Worm (Caenorhabditis elegans) whole organism, young adult: ENCODE results near the gene snx-13.

Experiments
- C06A6.2 ChIP-seq: fragments of 200-800 bp; sonication (Bioruptor generic); conservative IDR thresholded peaks from 2 replicates; pipeline ENCODE4 v1.3.6; 2022; ENCODE audit warnings: missing genetic modification characterization, missing compliant biosample characterization
- F23B12.7 ChIP-seq: sonication (generic microtip); optimal IDR thresholded peaks from 2 replicates; lab custom pipeline; 2017; ENCODE audit warnings: missing genetic modification characterization, mild to moderate bottlenecking, missing compliant biosample characterization, antibody characterized with exemption, moderate library complexity; ENCODE audit not compliant: insufficient read depth
- F57A8.1 ChIP-seq: fragments of 200-800 bp; sonication (Bioruptor generic); optimal IDR thresholded peaks from 2 replicates; lab custom pipeline; 2018; ENCODE audit warnings: mild to moderate bottlenecking, missing genetic modification characterization, moderate library complexity, missing compliant biosample characterization
- K11D2.4 ChIP-seq: fragments of 200-800 bp; sonication (Bioruptor generic); IDR thresholded peaks from 2 replicates; pipeline ENCODE4 v1.3.6; 2022; ENCODE audit warnings: missing genetic modification reagents, missing genetic modification characterization, missing compliant biosample characterization
- Y53F4B.3 ChIP-seq: fragments of 200-800 bp; sonication (Bioruptor generic); IDR thresholded peaks from 2 replicates; pipeline ENCODE4 v1.3.6; 2022; ENCODE audit warnings: missing genetic modification reagents, missing genetic modification characterization, missing compliant biosample characterization
- Y67H2A.10 ChIP-seq: fragments of 200-800 bp; sonication (Bioruptor generic); conservative IDR thresholded peaks from 2 replicates; pipeline ENCODE4 v1.3.6; 2022; ENCODE audit warnings: missing genetic modification reagents, missing genetic modification characterization, missing compliant biosample characterization
- ama-1 ChIP-seq, 3 experiments: fragments of 150-350 bp in 1 of 3; sonication (generic microtip) in 2 of 3; optimal IDR thresholded peaks; 2 replicates each; lab custom pipeline; 2014 to 2018; ENCODE audit warnings: missing biosample characterization in 2 of 3, missing genetic modification characterization in 2 of 3, missing genetic modification reagents in 2 of 3
- athp-1 ChIP-seq: sonication (generic microtip); optimal IDR thresholded peaks from 2 replicates; lab custom pipeline; 2017; ENCODE audit warnings: mild to moderate bottlenecking, missing genetic modification characterization, missing compliant biosample characterization
- bed-1 ChIP-seq: fragments of 200-800 bp; sonication (Bioruptor generic); IDR thresholded peaks from 2 replicates; pipeline ENCODE4 v1.3.6; 2022; ENCODE audit warnings: missing genetic modification reagents, missing genetic modification characterization, missing compliant biosample characterization
- bed-2 ChIP-seq: fragments of 200-800 bp; sonication (Bioruptor generic); IDR thresholded peaks from 2 replicates; pipeline ENCODE4 v1.3.6; 2022; ENCODE audit warnings: missing genetic modification reagents, missing genetic modification characterization, missing compliant biosample characterization
- cebp-1 ChIP-seq, 2 experiments: fragments of 200-800 bp in 1 of 2; sonication (Bioruptor generic) in 1 of 2; sonication (generic microtip) in 1 of 2; IDR thresholded peaks in 1 of 2; optimal IDR thresholded peaks in 1 of 2; 2 replicates each; pipeline versions ENCODE4 v1.3.6 to Lab custom; 2017 to 2022; ENCODE audit warnings: missing compliant biosample characterization in 2 of 2, missing genetic modification characterization in 2 of 2, mild to moderate bottlenecking in 1 of 2, missing genetic modification reagents in 1 of 2, moderate library complexity in 1 of 2
- ceh-58 ChIP-seq: fragments of 200-800 bp; sonication (Bioruptor generic); IDR thresholded peaks from 2 replicates; pipeline ENCODE4 v1.3.6; 2022; ENCODE audit warnings: missing genetic modification characterization, missing compliant biosample characterization
- chd-7 ChIP-seq: sonication (generic microtip); optimal IDR thresholded peaks from 2 replicates; lab custom pipeline; 2016; ENCODE audit warnings: mild to moderate bottlenecking, missing genetic modification characterization, moderate library complexity, missing compliant biosample characterization
- die-1 ChIP-seq: sonication (generic microtip); optimal IDR thresholded peaks from 2 replicates; lab custom pipeline; 2016; ENCODE audit warnings: missing genotype, mild to moderate bottlenecking, missing genetic modification characterization, missing compliant biosample characterization
- dox-1 ChIP-seq: fragments of 200-800 bp; sonication (Bioruptor generic); IDR thresholded peaks from 2 replicates; pipeline ENCODE4 v1.3.6; 2022; ENCODE audit warnings: missing genetic modification reagents, missing genetic modification characterization, missing compliant biosample characterization
- efl-1 ChIP-seq: fragments of 150-350 bp; optimal IDR thresholded peaks from 2 replicates; lab custom pipeline; 2014; ENCODE audit warnings: missing biosample characterization, missing genetic modification reagents, missing genetic modification characterization
- egrh-3 ChIP-seq: fragments of 200-800 bp; sonication (Bioruptor generic); IDR thresholded peaks from 2 replicates; pipeline ENCODE4 v1.3.6; 2022; ENCODE audit warnings: missing genetic modification reagents, missing genetic modification characterization, missing compliant biosample characterization
- ets-4 ChIP-seq: fragments of 200-800 bp; sonication (Bioruptor generic); optimal IDR thresholded peaks from 2 replicates; lab custom pipeline; 2018; ENCODE audit warnings: mild to moderate bottlenecking, missing genetic modification characterization, missing compliant biosample characterization
- gei-17 ChIP-seq: fragments of 200-800 bp; sonication (Bioruptor generic); optimal IDR thresholded peaks from 2 replicates; lab custom pipeline; 2018; ENCODE audit warnings: mild to moderate bottlenecking, missing genetic modification characterization, missing compliant biosample characterization
- him-1 ChIP-seq: sonication (generic microtip); optimal IDR thresholded peaks from 2 replicates; lab custom pipeline; 2016; ENCODE audit warnings: missing genotype, missing genetic modification reagents, missing genetic modification characterization, missing compliant biosample characterization
- hmg-20 ChIP-seq: fragments of 200-800 bp; sonication (Bioruptor generic); IDR thresholded peaks from 2 replicates; pipeline ENCODE4 v1.3.6; 2022; ENCODE audit warnings: missing genetic modification reagents, missing genetic modification characterization, missing compliant biosample characterization
- hrde-1 ChIP-seq: sonication (generic microtip); optimal IDR thresholded peaks from 2 replicates; lab custom pipeline; 2016; ENCODE audit warnings: missing genetic modification characterization, mild to moderate bottlenecking, missing compliant biosample characterization, moderate library complexity, missing genotype, missing genetic modification reagents, borderline replicate concordance
- hsf-1 ChIP-seq: fragments of 200-800 bp; sonication (Bioruptor generic); IDR thresholded peaks from 2 replicates; pipeline ENCODE4 v1.3.6; 2022; ENCODE audit warnings: missing genetic modification reagents, missing genetic modification characterization, missing compliant biosample characterization
- lag-1 ChIP-seq: fragments of 200-800 bp; sonication (Bioruptor generic); IDR thresholded peaks from 2 replicates; pipeline ENCODE4 v1.3.6; 2022; ENCODE audit warnings: missing genetic modification reagents, missing genetic modification characterization, missing compliant biosample characterization
- lin-26 ChIP-seq: fragments of 200-800 bp; sonication (Bioruptor generic); IDR thresholded peaks from 2 replicates; pipeline ENCODE4 v1.3.6; 2022; ENCODE audit warnings: missing genetic modification reagents, missing genetic modification characterization, missing compliant biosample characterization
- lin-40 ChIP-seq: sonication (generic microtip); optimal IDR thresholded peaks from 2 replicates; lab custom pipeline; 2016; ENCODE audit warnings: missing genetic modification characterization, mild to moderate bottlenecking, missing compliant biosample characterization, missing genotype, missing genetic modification reagents
- madf-3 ChIP-seq: fragments of 200-800 bp; sonication (Bioruptor generic); IDR thresholded peaks from 2 replicates; pipeline ENCODE4 v1.3.6; 2022; ENCODE audit warnings: missing genetic modification reagents, missing genetic modification characterization, missing compliant biosample characterization
- madf-8 ChIP-seq: fragments of 200-800 bp; sonication (Bioruptor generic); conservative IDR thresholded peaks from 2 replicates; pipeline ENCODE4 v1.3.6; 2022; ENCODE audit warnings: missing genetic modification reagents, missing genetic modification characterization, missing compliant biosample characterization
- pha-4 ChIP-seq: fragments of 150-350 bp; sonication (generic microtip); optimal IDR thresholded peaks from 2 replicates; lab custom pipeline; 2014; ENCODE audit warnings: missing biosample characterization, missing genetic modification reagents, missing genetic modification characterization
- rpc-1 ChIP-seq, 2 experiments: fragments of 150-350 bp in 1 of 2; sonication (generic microtip) in 1 of 2; optimal IDR thresholded peaks; 2 replicates each; lab custom pipeline; 2014 to 2018; ENCODE audit warnings: missing biosample characterization in 1 of 2, missing genetic modification characterization in 1 of 2, missing genetic modification reagents in 1 of 2, missing genotype in 1 of 2
- sea-2 ChIP-seq: fragments of 200-800 bp; sonication (Bioruptor generic); IDR thresholded peaks from 2 replicates; pipeline ENCODE4 v1.3.6; 2022; ENCODE audit warnings: missing genetic modification characterization, missing compliant biosample characterization
- snpc-1.3 ChIP-seq: sonication (generic microtip); optimal IDR thresholded peaks from 2 replicates; lab custom pipeline; 2017; ENCODE audit warnings: missing genetic modification characterization, mild to moderate bottlenecking, missing compliant biosample characterization, antibody characterized with exemption, moderate library complexity, missing genotype, missing genetic modification reagents; ENCODE audit not compliant: insufficient read depth
- snpc-4 ChIP-seq, 5 experiments: fragments of 150-350 bp in 1 of 5; sonication (generic microtip) in 4 of 5; optimal IDR thresholded peaks; 2 replicates each; lab custom pipeline; 2014 to 2018; ENCODE audit warnings: missing genetic modification characterization in 5 of 5, missing biosample characterization in 3 of 5, antibody characterized with exemption in 2 of 5, mild to moderate bottlenecking in 2 of 5, missing compliant biosample characterization in 2 of 5, missing genotype in 2 of 5, moderate library complexity in 2 of 5, missing genetic modification reagents in 1 of 5
- somi-1 ChIP-seq: fragments of 200-800 bp; sonication (Bioruptor generic); optimal IDR thresholded peaks from 2 replicates; lab custom pipeline; 2018; ENCODE audit warnings: mild to moderate bottlenecking, missing genetic modification characterization, missing compliant biosample characterization
- sptf-2 ChIP-seq: fragments of 200-800 bp; sonication (Bioruptor generic); optimal IDR thresholded peaks from 2 replicates; lab custom pipeline; 2018; ENCODE audit warnings: mild to moderate bottlenecking, missing genetic modification characterization, missing compliant biosample characterization
- tbx-9 ChIP-seq: sonication (generic microtip); optimal IDR thresholded peaks from 2 replicates; lab custom pipeline; 2016; ENCODE audit warnings: borderline replicate concordance, missing genetic modification characterization, inconsistent platforms, missing compliant biosample characterization
- unc-62 ChIP-seq: fragments of 150-350 bp; optimal IDR thresholded peaks from 2 replicates; lab custom pipeline; 2014; ENCODE audit warnings: missing biosample characterization, missing genetic modification reagents, missing genetic modification characterization
- ztf-26 ChIP-seq: sonication (generic microtip); optimal IDR thresholded peaks from 2 replicates; lab custom pipeline; 2017; ENCODE audit warnings: missing genetic modification characterization, missing compliant biosample characterization

Gene snx-13

ce11 chrIV:17048257-17048656 is 39.0 kb downstream of the snx-13 start, which contains the start of gene athp-3:
Gene athp-3 (minus strand): TSS chrIV:17048357.
- TF ChIP-seq sptf-2, result no peak
- TF ChIP-seq madf-3 (GFP tag; lab: Robert Waterston, UW), result no peak
- TF ChIP-seq gei-17, result no peak
- no peak for TF ChIP-seq snpc-1.3
- no peak for TF ChIP-seq rpc-1 (optimal IDR thresholded peaks at IDR 0.05; lab: Kevin White, UChicago)
- no peak for TF ChIP-seq rpc-1 (tag; optimal IDR thresholded peaks at IDR 0.05; lab: Kevin White, UChicago)
- TF ChIP-seq, all 124 proteins: peak for 0

DNA sequence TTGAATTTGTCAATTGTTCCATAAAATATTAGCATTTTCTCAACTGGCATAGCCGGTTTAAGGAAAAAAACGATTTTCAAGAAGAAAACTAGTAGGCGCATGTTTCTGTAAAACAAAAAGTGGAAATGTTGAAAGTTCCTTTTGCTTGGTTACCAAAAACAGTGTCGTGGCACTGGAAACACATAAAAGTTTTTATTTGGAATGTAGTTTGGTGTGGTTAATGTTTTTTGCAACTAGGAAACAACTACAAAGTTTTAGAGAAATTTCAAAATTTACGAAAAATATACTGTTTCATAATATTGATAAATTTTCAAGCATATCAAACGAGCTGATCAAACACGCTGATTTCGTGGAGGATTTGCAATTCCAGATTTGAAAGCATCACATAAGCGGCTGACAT is 41.5 kb downstream of the snx-13 start, which contains the start of gene clec-195:
Gene clec-195 (minus strand): TSS at position 101 of the 400 bp plus-strand sequence.
- no peak for TF ChIP-seq pha-4 (tag; lab: Kevin White, UChicago)
- no peak for TF ChIP-seq unc-62 (GFP tag; lab: Kevin White, UChicago)
- TF ChIP-seq hrde-1, result no peak
- no peak for TF ChIP-seq K11D2.4
- TF ChIP-seq sea-2 (GFP tag; lab: Robert Waterston, UW), result no peak
- no peak for TF ChIP-seq cebp-1 (GFP tag; IDR thresholded peaks at IDR 0.05; lab: Robert Waterston, UW)
- TF ChIP-seq cebp-1 (tag; optimal IDR thresholded peaks at IDR 0.05; lab: Kevin White, UChicago), result no peak
- no peak for TF ChIP-seq hmg-20 (GFP tag; lab: Robert Waterston, UW)
- TF ChIP-seq Y67H2A.10 (GFP tag; lab: Robert Waterston, UW), result no peak
- no peak for TF ChIP-seq Y53F4B.3 (GFP tag; lab: Robert Waterston, UW)
- no peak for TF ChIP-seq lag-1 (GFP tag; lab: Robert Waterston, UW)
- no peak for TF ChIP-seq F23B12.7 (tag; lab: Kevin White, UChicago)
- no peak for TF ChIP-seq snpc-4 (GFP tag; optimal IDR thresholded peaks at IDR 0.05; lab: Kevin White, UChicago)
- TF ChIP-seq snpc-4 (tag; optimal IDR thresholded peaks at IDR 0.05; lab: Kevin White, UChicago), result no peak
- no peak for TF ChIP-seq ceh-58
- no peak for TF ChIP-seq him-1 (tag; lab: Kevin White, UChicago)
- TF ChIP-seq tbx-9 (tag; lab: Kevin White, UChicago), result no peak
- no peak for TF ChIP-seq ets-4 (GFP tag; lab: Kevin White, UChicago)
- TF ChIP-seq madf-8 (GFP tag; lab: Robert Waterston, UW), result no peak
- TF ChIP-seq lin-26, result no peak
- no peak for TF ChIP-seq F57A8.1

ce11 chrIV:17040618-17041017 is 46.6 kb downstream of the snx-13 start, which contains the start of gene Y116A8C.20:
Gene Y116A8C.20 (plus strand): TSS chrIV:17040918.
- TF ChIP-seq dox-1 (GFP tag; lab: Robert Waterston, UW), result no peak
- TF ChIP-seq, all 124 proteins: peak for 0

- no peak for TF ChIP-seq die-1 (tag; lab: Kevin White, UChicago)
- TF ChIP-seq efl-1 (GFP tag; lab: Kevin White, UChicago), result no peak
- TF ChIP-seq somi-1 (GFP tag; lab: Kevin White, UChicago), result no peak
- TF ChIP-seq ama-1 (optimal IDR thresholded peaks at IDR 0.05; lab: Kevin White, UChicago), result no peak
- no peak for TF ChIP-seq ama-1 (GFP tag; optimal IDR thresholded peaks at IDR 0.05; lab: Kevin White, UChicago)
- TF ChIP-seq chd-7 (tag; lab: Kevin White, UChicago), result no peak
- no peak for TF ChIP-seq C06A6.2 (GFP tag; lab: Robert Waterston, UW)
- TF ChIP-seq sea-2 (GFP tag; lab: Robert Waterston, UW), result no peak
- no peak for TF ChIP-seq athp-1 (tag; lab: Kevin White, UChicago)
- no peak for TF ChIP-seq bed-1 (GFP tag; lab: Robert Waterston, UW)
- TF ChIP-seq lin-26, result no peak
- TF ChIP-seq hsf-1 (GFP tag; lab: Robert Waterston, UW), result no peak
- no peak for TF ChIP-seq ztf-26 (tag; lab: Kevin White, UChicago)
- no peak for TF ChIP-seq egrh-3
- TF ChIP-seq bed-2 (GFP tag; lab: Robert Waterston, UW), result no peak
- TF ChIP-seq ets-4 (GFP tag; lab: Kevin White, UChicago), result no peak
- TF ChIP-seq lin-40 (tag; lab: Kevin White, UChicago), result no peak
These were observed 47.7 kb downstream of the snx-13 start, which contains the start of gene Y116A8C.19 for ce11 chrIV:17039545-17039944. Gene Y116A8C.19 (minus strand): TSS chrIV:17039645.
